Worm (Caenorhabditis elegans) whole organism, mixed stage, embryonic: ENCODE measurements around the gene F59B10.6.
"Not testable (repeated sequence)": the region's sequence is repeated elsewhere in the genome, so short reads cannot be mapped to it uniquely, and the experiment has no call there.

Source experiments
- M03D4.4 ChIP-seq: sonication (generic microtip); optimal IDR thresholded peaks from 2 replicates; lab custom pipeline; 2017; ENCODE audit warnings: mild to moderate bottlenecking, missing genetic modification characterization, missing compliant biosample characterization
- bed-3 ChIP-seq: fragments of 200-800 bp; sonication (Bioruptor generic); optimal IDR thresholded peaks from 3 replicates; lab custom pipeline; 2018; ENCODE audit warnings: mild to moderate bottlenecking, missing genetic modification characterization, moderate library complexity, missing compliant biosample characterization
- blmp-1 ChIP-seq: fragments of 150-350 bp; optimal IDR thresholded peaks from 2 replicates; lab custom pipeline; 2014; ENCODE audit warnings: missing biosample characterization, missing genetic modification characterization
- ceh-39 ChIP-seq: fragments of 150-350 bp; optimal IDR thresholded peaks from 2 replicates; lab custom pipeline; 2014; ENCODE audit warnings: missing biosample characterization, missing genetic modification characterization
- ceh-43 ChIP-seq: fragments of 200-800 bp; sonication (Bioruptor generic); optimal IDR thresholded peaks from 2 replicates; lab custom pipeline; 2018; ENCODE audit warnings: mild to moderate bottlenecking, missing genetic modification characterization, moderate library complexity, missing compliant biosample characterization
- ceh-83 ChIP-seq: fragments of 200-800 bp; sonication (Bioruptor generic); optimal IDR thresholded peaks from 2 replicates; lab custom pipeline; 2018; ENCODE audit warnings: mild to moderate bottlenecking, missing genetic modification characterization, missing compliant biosample characterization
- ces-1 ChIP-seq: fragments of 150-350 bp; optimal IDR thresholded peaks from 2 replicates; lab custom pipeline; 2014; ENCODE audit warnings: missing biosample characterization, missing genetic modification reagents, missing genetic modification characterization
- drap-1 ChIP-seq: fragments of 200-800 bp; sonication (Bioruptor generic); optimal IDR thresholded peaks from 3 replicates; lab custom pipeline; 2018; ENCODE audit warnings: mild to moderate bottlenecking, missing genetic modification characterization, missing compliant biosample characterization
- elt-1 ChIP-seq: sonication (generic microtip); optimal IDR thresholded peaks from 2 replicates; lab custom pipeline; 2017; ENCODE audit warnings: missing genetic modification characterization, mild to moderate bottlenecking, missing compliant biosample characterization, antibody characterized with exemption, moderate library complexity, borderline replicate concordance; ENCODE audit not compliant: insufficient read depth
- elt-3 ChIP-seq: fragments of 150-350 bp; optimal IDR thresholded peaks from 2 replicates; lab custom pipeline; 2014; ENCODE audit warnings: missing biosample characterization, missing genetic modification characterization
- flh-1 ChIP-seq: fragments of 200-800 bp; sonication (Bioruptor generic); optimal IDR thresholded peaks from 2 replicates; lab custom pipeline; 2018; ENCODE audit warnings: mild to moderate bottlenecking, missing genetic modification characterization, moderate library complexity, missing compliant biosample characterization
- ham-2 ChIP-seq: fragments of 200-800 bp; sonication (Bioruptor generic); optimal IDR thresholded peaks from 2 replicates; lab custom pipeline; 2018; ENCODE audit warnings: mild to moderate bottlenecking, missing genetic modification characterization, missing compliant biosample characterization
- hlh-1 ChIP-seq: fragments of 150-350 bp; optimal IDR thresholded peaks from 2 replicates; lab custom pipeline; 2014; ENCODE audit warnings: missing biosample characterization, missing genetic modification reagents, missing genetic modification characterization
- lin-13 ChIP-seq: fragments of 150-350 bp; optimal IDR thresholded peaks from 2 replicates; lab custom pipeline; 2014; ENCODE audit warnings: missing biosample characterization, missing genetic modification characterization
- lin-32 ChIP-seq: fragments of 200-800 bp; sonication (Bioruptor generic); optimal IDR thresholded peaks from 2 replicates; lab custom pipeline; 2018; ENCODE audit warnings: mild to moderate bottlenecking, missing genetic modification characterization, missing compliant biosample characterization
- mab-5 ChIP-seq: fragments of 150-350 bp; optimal IDR thresholded peaks from 2 replicates; lab custom pipeline; 2014; ENCODE audit warnings: missing biosample characterization, missing genetic modification characterization
- mep-1 ChIP-seq: fragments of 150-350 bp; optimal IDR thresholded peaks from 2 replicates; lab custom pipeline; 2017; ENCODE audit warnings: missing biosample characterization, missing genetic modification reagents, missing genetic modification characterization, inconsistent platforms
- mls-2 ChIP-seq: sonication (generic microtip); optimal IDR thresholded peaks from 2 replicates; lab custom pipeline; 2016; ENCODE audit warnings: mild to moderate bottlenecking, missing genetic modification characterization, moderate library complexity, missing compliant biosample characterization
- nhr-12 ChIP-seq: fragments of 150-350 bp; optimal IDR thresholded peaks from 2 replicates; lab custom pipeline; 2014; ENCODE audit warnings: missing biosample characterization, missing genetic modification characterization
- nhr-2 ChIP-seq: fragments of 150-350 bp; optimal IDR thresholded peaks from 2 replicates; lab custom pipeline; 2014; ENCODE audit warnings: missing biosample characterization, missing genetic modification characterization
- nhr-237 ChIP-seq: fragments of 150-350 bp; optimal IDR thresholded peaks from 2 replicates; lab custom pipeline; 2014; ENCODE audit warnings: missing biosample characterization, missing genetic modification characterization
- nhr-28 ChIP-seq: fragments of 150-350 bp; optimal IDR thresholded peaks from 2 replicates; lab custom pipeline; 2014; ENCODE audit warnings: missing biosample characterization, missing genetic modification characterization
- nhr-76 ChIP-seq: sonication (generic microtip); optimal IDR thresholded peaks from 2 replicates; lab custom pipeline; 2017; ENCODE audit warnings: missing biosample characterization, missing genetic modification characterization
- sem-2 ChIP-seq: fragments of 200-800 bp; sonication (Bioruptor generic); optimal IDR thresholded peaks from 2 replicates; lab custom pipeline; 2018; ENCODE audit warnings: mild to moderate bottlenecking, missing genetic modification characterization, missing compliant biosample characterization
- snpc-4 ChIP-seq: fragments of 150-350 bp; optimal IDR thresholded peaks from 2 replicates; lab custom pipeline; 2014; ENCODE audit warnings: missing biosample characterization, missing genetic modification characterization
- sptf-1 ChIP-seq: sonication (generic microtip); optimal IDR thresholded peaks from 2 replicates; lab custom pipeline; 2017; ENCODE audit warnings: mild to moderate bottlenecking, missing genetic modification characterization, moderate library complexity, missing compliant biosample characterization
- unc-120 ChIP-seq: sonication (generic microtip); optimal IDR thresholded peaks from 2 replicates; lab custom pipeline; 2017; ENCODE audit warnings: missing genetic modification characterization, missing compliant biosample characterization; ENCODE audit not compliant: poor library complexity, severe bottlenecking
- unc-39 ChIP-seq: fragments of 150-350 bp; optimal IDR thresholded peaks from 2 replicates; lab custom pipeline; 2014; ENCODE audit warnings: missing biosample characterization, missing genetic modification characterization
- unc-62 ChIP-seq: fragments of 150-350 bp; optimal IDR thresholded peaks from 2 replicates; lab custom pipeline; 2014; ENCODE audit warnings: missing biosample characterization, missing genetic modification reagents, missing genetic modification characterization
- ztf-11 ChIP-seq: fragments of 150-350 bp; optimal IDR thresholded peaks from 2 replicates; lab custom pipeline; 2014; ENCODE audit warnings: missing biosample characterization, missing genetic modification characterization

Gene F59B10.6

ce11 chrII:10501578-10501977, 22.7 kb downstream of the F59B10.6 start:
- peak; percentile 65 for TF ChIP-seq elt-1
- TF ChIP-seq mab-5 (tag; lab: Kevin White, UChicago) = no peak
- peak; percentile 27 for TF ChIP-seq ham-2 (GFP tag; lab: Kevin White, UChicago)
- peak; percentile 3 for TF ChIP-seq blmp-1 (tag; lab: Kevin White, UChicago)
- no peak for TF ChIP-seq nhr-76 (tag; lab: Kevin White, UChicago)
- TF ChIP-seq ces-1 = peak; percentile 37
- TF ChIP-seq unc-62 (GFP tag; lab: Kevin White, UChicago) = peak; percentile 57

ce11 chrII:10500674-10501073, 23.6 kb downstream of the F59B10.6 start:
- TF ChIP-seq mab-5 (tag; lab: Kevin White, UChicago) (no peak), sem-2 (GFP tag; lab: Kevin White, UChicago) (no peak), bed-3 (GFP tag; lab: Kevin White, UChicago) (no peak), unc-120 (tag; lab: Kevin White, UChicago) (no peak), lin-32 (GFP tag; lab: Kevin White, UChicago) (no peak), hlh-1 (tag; lab: Kevin White, UChicago) (no peak), unc-39 (tag; lab: Kevin White, UChicago) (no peak), ham-2 (GFP tag; lab: Kevin White, UChicago) (no peak), nhr-28 (no peak), ceh-39 (no peak), ceh-43 (GFP tag; lab: Kevin White, UChicago) (no peak), elt-1 (no peak), mep-1 (tag; lab: Kevin White, UChicago) (no peak), drap-1 (GFP tag; lab: Kevin White, UChicago) (no peak), lin-13 (no peak)

- no peak for TF ChIP-seq M03D4.4 (tag; lab: Kevin White, UChicago)
- no peak for TF ChIP-seq ham-2 (GFP tag; lab: Kevin White, UChicago)
Observed at ce11 chrII:10495912-10496311, 28.4 kb downstream of the F59B10.6 start, which contains the start of gene ZK666.12. Gene ZK666.12, plus strand, starts transcription at chrII:10496212.

- TF ChIP-seq mls-2 (no peak), nhr-237 (tag; lab: Kevin White, UChicago) (no peak), nhr-2 (tag; lab: Kevin White, UChicago) (no peak), blmp-1 (tag; lab: Kevin White, UChicago) (no peak), unc-39 (tag; lab: Kevin White, UChicago) (no peak), ham-2 (GFP tag; lab: Kevin White, UChicago) (no peak), ztf-11 (tag; lab: Kevin White, UChicago) (no peak)
Observed at ce11 chrII:10494467-10494866, 29.8 kb downstream of the F59B10.6 start, which contains the start of gene ZK666.14. Gene ZK666.14, plus strand, starts transcription at chrII:10494767.

- TF ChIP-seq snpc-4 (tag; lab: Kevin White, UChicago); mab-5 (tag; lab: Kevin White, UChicago); ceh-83: not testable (repeated sequence)
Observed at ce11 chrII:10493034-10493433, 31.2 kb downstream of the F59B10.6 start, which contains the start of gene ZK666.8. Gene ZK666.8, minus strand, starts transcription at chrII:10493134.

- TF ChIP-seq unc-39 (tag; lab: Kevin White, UChicago) (no peak), ham-2 (GFP tag; lab: Kevin White, UChicago) (no peak), nhr-12 (no peak), nhr-2 (tag; lab: Kevin White, UChicago) (no peak), sptf-1 (tag; lab: Kevin White, UChicago) (no peak), lin-13 (no peak), mab-5 (tag; lab: Kevin White, UChicago) (no peak)
Observed at ce11 chrII:10490329-10490728, 33.9 kb downstream of the F59B10.6 start, which contains the start of gene clec-61. Gene clec-61, minus strand, starts transcription at chrII:10490537.

- TF ChIP-seq flh-1 (GFP tag; lab: Kevin White, UChicago) (no peak), elt-3 (tag; lab: Kevin White, UChicago) (no peak), ceh-39 (no peak), ces-1 (no peak), unc-62 (GFP tag; lab: Kevin White, UChicago) (no peak), nhr-237 (tag; lab: Kevin White, UChicago) (no peak)
Observed at ce11 chrII:10486738-10487137, 37.5 kb downstream of the F59B10.6 start, which contains the start of gene ZK666.15. Gene ZK666.15, plus strand, starts transcription at chrII:10487038.
